Worm (Caenorhabditis elegans) whole organism, mixed stage, embryonic: ENCODE measurements around the gene nhr-100.

Experiments
- elt-3 ChIP-seq: fragments of 150-350 bp; optimal IDR thresholded peaks from 2 replicates; lab custom pipeline; 2014; ENCODE audit warnings: missing biosample characterization, missing genetic modification characterization
- lin-13 ChIP-seq: fragments of 150-350 bp; optimal IDR thresholded peaks from 2 replicates; lab custom pipeline; 2014; ENCODE audit warnings: missing biosample characterization, missing genetic modification characterization
- nhr-237 ChIP-seq: fragments of 150-350 bp; optimal IDR thresholded peaks from 2 replicates; lab custom pipeline; 2014; ENCODE audit warnings: missing biosample characterization, missing genetic modification characterization

DNA sequence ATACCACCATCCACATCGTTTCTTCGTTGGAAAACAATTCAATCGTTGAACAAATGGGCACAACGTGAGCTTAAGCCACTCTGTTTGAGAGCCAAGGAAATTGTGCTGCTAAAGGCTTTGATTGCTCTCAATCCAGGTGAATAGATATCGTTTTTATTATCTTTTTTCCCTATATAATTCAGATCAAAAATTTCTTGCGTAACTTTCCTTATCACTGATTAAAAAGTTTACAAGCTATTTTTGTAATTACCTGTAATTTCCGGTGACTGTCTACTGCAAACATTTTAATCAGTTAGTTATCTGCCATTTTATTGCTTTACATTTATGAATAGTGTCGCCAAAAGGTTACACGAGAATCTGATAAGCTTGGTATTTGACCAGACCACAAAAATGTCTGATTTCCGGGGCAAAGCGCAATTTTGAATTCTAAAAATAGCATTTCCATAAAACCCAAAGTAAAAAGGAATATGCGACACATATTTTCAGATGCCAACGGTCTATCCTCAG lies 34.2 kb downstream of the nhr-100 start:
- TF ChIP-seq lin-13 (tag; lab: Kevin White, UChicago) (no peak), nhr-237 (tag; lab: Kevin White, UChicago) (no peak), elt-3 (tag; lab: Kevin White, UChicago) (no peak)
